Worm (Caenorhabditis elegans): ENCODE measurements around the gene clec-72.

DNA sequence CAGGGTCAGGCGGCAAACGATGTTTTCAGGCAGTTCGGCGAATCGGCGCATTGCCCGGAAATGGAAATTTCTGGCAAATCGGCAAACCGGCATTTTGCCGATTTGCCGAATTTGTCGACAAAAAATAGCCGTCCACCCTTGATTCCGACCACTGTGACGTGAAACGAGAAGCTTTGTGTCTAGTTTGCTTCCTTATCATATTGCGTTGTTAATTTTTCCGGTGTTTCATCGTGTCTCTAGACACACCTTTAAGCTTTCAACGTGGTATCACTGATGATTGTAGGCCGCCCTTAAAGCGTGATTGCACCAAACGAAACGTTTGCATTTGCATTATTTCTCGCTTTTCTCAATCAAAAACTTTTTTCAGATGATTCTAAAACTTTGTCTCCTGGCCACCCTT lies 7.5 kb upstream of the clec-72 start, which contains the start of gene clec-71:
- TF ChIP-seq him-1 (tag; optimal IDR thresholded peaks at IDR 0.05): no peak
- TF ChIP-seq W03F9.2 (tag; optimal IDR thresholded peaks at IDR 0.05): no peak

Measured in whole organism, L4/young adult.